Worm (Caenorhabditis elegans) whole organism, L1 larva: ENCODE measurements around the gene sri-27.
A peak's percentile ranks its signal among the peaks of the same experiment; 100 is the strongest.

Experiments used
- C04F5.9 ChIP-seq: sonication (generic microtip); optimal IDR thresholded peaks from 2 replicates; lab custom pipeline; 2016; ENCODE audit warnings: missing genetic modification characterization, missing compliant biosample characterization
- C16A3.4 ChIP-seq: fragments of 150-350 bp; optimal IDR thresholded peaks from 2 replicates; lab custom pipeline; 2014; ENCODE audit warnings: missing biosample characterization, missing genetic modification characterization
- ceh-63 ChIP-seq: fragments of 200-800 bp; sonication (Bioruptor generic); optimal IDR thresholded peaks from 2 replicates; lab custom pipeline; 2018; ENCODE audit warnings: mild to moderate bottlenecking, missing genetic modification characterization, missing compliant biosample characterization
- ceh-8 ChIP-seq: fragments of 200-800 bp; sonication (Bioruptor generic); optimal IDR thresholded peaks from 2 replicates; lab custom pipeline; 2018; ENCODE audit warnings: mild to moderate bottlenecking, missing genetic modification characterization, moderate library complexity, missing compliant biosample characterization
- ceh-82 ChIP-seq, 3 experiments: fragments of 150-350 bp in 1 of 3; sonication (generic microtip) in 2 of 3; optimal IDR thresholded peaks; 2 replicates each; lab custom pipeline; 2014 to 2017; ENCODE audit warnings: missing biosample characterization in 3 of 3, missing genetic modification characterization in 3 of 3
- ceh-88 ChIP-seq: fragments of 200-800 bp; sonication (Bioruptor generic); IDR thresholded peaks from 2 replicates; pipeline ENCODE4 v1.3.6; 2022; ENCODE audit warnings: missing genetic modification characterization, missing compliant biosample characterization
- elt-2 ChIP-seq: sonication (generic microtip); optimal IDR thresholded peaks from 2 replicates; lab custom pipeline; 2016; ENCODE audit warnings: missing genetic modification characterization, mild to moderate bottlenecking, inconsistent platforms, missing compliant biosample characterization, missing genetic modification reagents
- elt-3 ChIP-seq, 6 experiments: fragments of 150-350 bp in 1 of 6; sonication (generic microtip); optimal IDR thresholded peaks; 2 replicates each; lab custom pipeline; 2017 to 2018; ENCODE audit warnings: missing biosample characterization in 6 of 6, missing genetic modification characterization in 6 of 6, inconsistent platforms in 1 of 6
- ets-5 ChIP-seq: fragments of 200-800 bp; sonication (Bioruptor generic); IDR thresholded peaks from 2 replicates; pipeline ENCODE4 v1.3.6; 2022; ENCODE audit warnings: missing genetic modification characterization, missing compliant biosample characterization
- fkh-8 ChIP-seq: sonication (generic microtip); optimal IDR thresholded peaks from 2 replicates; lab custom pipeline; 2016; ENCODE audit warnings: mild to moderate bottlenecking, missing genetic modification characterization, missing compliant biosample characterization
- grh-1 ChIP-seq: fragments of 200-800 bp; sonication (Bioruptor generic); IDR thresholded peaks from 2 replicates; pipeline ENCODE4 v1.3.6; 2022; ENCODE audit warnings: missing genetic modification reagents, missing genetic modification characterization, missing compliant biosample characterization
- hlh-17 ChIP-seq: fragments of 200-800 bp; sonication (Bioruptor generic); optimal IDR thresholded peaks from 2 replicates; lab custom pipeline; 2018; ENCODE audit warnings: missing genetic modification characterization, mild to moderate bottlenecking, missing compliant biosample characterization, moderate library complexity, borderline replicate concordance
- jun-1 ChIP-seq: fragments of 150-350 bp; optimal IDR thresholded peaks from 2 replicates; lab custom pipeline; 2014; ENCODE audit warnings: missing biosample characterization, missing genetic modification reagents, missing genetic modification characterization
- mab-9 ChIP-seq: fragments of 200-800 bp; sonication (Bioruptor generic); IDR thresholded peaks from 2 replicates; pipeline ENCODE4 v1.3.6; 2022; ENCODE audit warnings: missing genetic modification reagents, missing genetic modification characterization, missing compliant biosample characterization
- mef-2 ChIP-seq: fragments of 150-350 bp; optimal IDR thresholded peaks from 2 replicates; lab custom pipeline; 2014; ENCODE audit warnings: missing biosample characterization, missing genetic modification characterization
- nhr-11 ChIP-seq: fragments of 150-350 bp; optimal IDR thresholded peaks from 2 replicates; lab custom pipeline; 2014; ENCODE audit warnings: missing biosample characterization, missing genetic modification characterization
- nhr-237 ChIP-seq: fragments of 150-350 bp; optimal IDR thresholded peaks from 2 replicates; lab custom pipeline; 2014; ENCODE audit warnings: missing biosample characterization, missing genetic modification characterization
- nhr-47 ChIP-seq: sonication (generic microtip); optimal IDR thresholded peaks from 2 replicates; lab custom pipeline; 2016; ENCODE audit warnings: mild to moderate bottlenecking, missing genetic modification characterization, moderate library complexity, missing compliant biosample characterization
- nhr-71 ChIP-seq: sonication (generic microtip); optimal IDR thresholded peaks from 2 replicates; lab custom pipeline; 2016; ENCODE audit warnings: mild to moderate bottlenecking, missing genetic modification characterization, moderate library complexity, missing compliant biosample characterization
- nhr-77 ChIP-seq: fragments of 150-350 bp; optimal IDR thresholded peaks from 2 replicates; lab custom pipeline; 2014; ENCODE audit warnings: missing biosample characterization, missing genetic modification characterization
- pax-3 ChIP-seq: fragments of 200-800 bp; sonication (Bioruptor generic); optimal IDR thresholded peaks from 2 replicates; lab custom pipeline; 2018; ENCODE audit warnings: mild to moderate bottlenecking, missing genetic modification characterization, moderate library complexity, missing compliant biosample characterization
- pqm-1 ChIP-seq: sonication (generic microtip); optimal IDR thresholded peaks from 3 replicates; lab custom pipeline; 2017; ENCODE audit warnings: missing biosample characterization, missing genetic modification characterization
- skn-1 ChIP-seq: fragments of 150-350 bp; optimal IDR thresholded peaks from 2 replicates; lab custom pipeline; 2014; ENCODE audit warnings: missing biosample characterization, missing genetic modification characterization
- sox-4 ChIP-seq: sonication (generic microtip); optimal IDR thresholded peaks from 2 replicates; lab custom pipeline; 2016; ENCODE audit warnings: missing genetic modification characterization, missing compliant biosample characterization
- tlp-1 ChIP-seq: fragments of 150-350 bp; optimal IDR thresholded peaks from 2 replicates; lab custom pipeline; 2014; ENCODE audit warnings: missing biosample characterization, missing genetic modification characterization
- unc-98 ChIP-seq: fragments of 200-800 bp; sonication (Bioruptor generic); IDR thresholded peaks from 2 replicates; pipeline ENCODE4 v1.3.6; 2022; ENCODE audit warnings: missing genetic modification characterization, missing compliant biosample characterization
- vab-15 ChIP-seq: sonication (generic microtip); optimal IDR thresholded peaks from 2 replicates; lab custom pipeline; 2017; ENCODE audit warnings: missing genotype, mild to moderate bottlenecking, missing genetic modification characterization, missing compliant biosample characterization
- zip-4 ChIP-seq: fragments of 200-800 bp; sonication (Bioruptor generic); optimal IDR thresholded peaks from 2 replicates; lab custom pipeline; 2018; ENCODE audit warnings: mild to moderate bottlenecking, missing genetic modification characterization, moderate library complexity, missing compliant biosample characterization

sri-27 gene

DNA sequence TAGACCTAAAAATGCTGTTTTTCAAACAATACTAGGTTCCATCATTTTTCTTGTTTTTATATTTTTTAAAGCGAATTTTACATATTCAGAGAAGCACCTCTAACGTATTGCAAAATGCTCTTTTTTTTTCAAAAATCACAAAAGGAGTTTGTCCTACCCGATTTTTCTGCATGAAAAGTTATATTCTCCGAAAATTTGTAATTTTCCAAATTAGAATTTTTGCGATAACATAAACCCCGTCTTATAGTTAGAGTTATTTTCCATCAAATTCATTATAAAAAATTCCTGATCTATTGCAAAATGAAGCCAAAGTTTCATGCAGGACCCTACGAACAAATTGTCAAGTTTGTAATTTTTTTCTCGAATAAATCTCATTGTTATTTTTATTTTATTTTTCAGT, 17.0 kb upstream of the sri-27 start, which contains the start of gene srw-99:
Gene srw-99 (plus strand): TSS at position 301 of the 400 bp plus-strand sequence.
- TF ChIP-seq pqm-1 (no peak), zip-4 (GFP tag; lab: Kevin White, UChicago) (no peak), elt-2 (tag; lab: Kevin White, UChicago) (no peak), ceh-82 (tag; optimal IDR thresholded peaks at IDR 0.05; lab: Kevin White, UChicago) (no peak), mef-2 (tag; lab: Kevin White, UChicago) (no peak), sox-4 (tag; lab: Kevin White, UChicago) (no peak), C04F5.9 (no peak), ceh-63 (GFP tag; lab: Kevin White, UChicago) (no peak)
- TF ChIP-seq, all 84 proteins: peak for 0

DNA sequence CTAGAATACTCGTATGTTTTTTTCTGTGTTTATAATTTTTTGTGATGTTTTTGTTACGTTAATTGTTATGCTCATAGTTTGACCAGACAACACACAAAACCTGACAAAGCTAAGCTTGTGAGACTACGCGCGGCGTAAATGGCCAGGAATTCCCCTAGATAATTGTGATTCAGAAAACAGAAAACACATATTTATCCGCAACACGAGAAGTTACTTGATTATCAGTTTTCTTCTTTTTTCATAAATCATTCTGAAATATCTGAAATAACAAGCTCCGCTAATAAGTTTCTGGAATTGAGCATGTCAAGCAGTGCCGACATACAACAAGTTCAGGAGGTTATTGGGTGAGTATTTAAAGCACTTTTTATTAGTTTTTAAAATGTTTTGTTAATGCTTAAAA, 14.5 kb upstream of the sri-27 start, which contains the start of gene srw-100:
Gene srw-100 (plus strand): TSS at position 301 of the 400 bp plus-strand sequence.
- TF ChIP-seq hlh-17 (GFP tag; lab: Kevin White, UChicago) = no peak
- no peak for TF ChIP-seq tlp-1 (tag; lab: Kevin White, UChicago)
- TF ChIP-seq vab-15 (tag; lab: Kevin White, UChicago) = no peak
- no peak for TF ChIP-seq nhr-237
- no peak for TF ChIP-seq nhr-77 (tag; lab: Kevin White, UChicago)
- TF ChIP-seq, all 84 proteins: peak for 0

DNA sequence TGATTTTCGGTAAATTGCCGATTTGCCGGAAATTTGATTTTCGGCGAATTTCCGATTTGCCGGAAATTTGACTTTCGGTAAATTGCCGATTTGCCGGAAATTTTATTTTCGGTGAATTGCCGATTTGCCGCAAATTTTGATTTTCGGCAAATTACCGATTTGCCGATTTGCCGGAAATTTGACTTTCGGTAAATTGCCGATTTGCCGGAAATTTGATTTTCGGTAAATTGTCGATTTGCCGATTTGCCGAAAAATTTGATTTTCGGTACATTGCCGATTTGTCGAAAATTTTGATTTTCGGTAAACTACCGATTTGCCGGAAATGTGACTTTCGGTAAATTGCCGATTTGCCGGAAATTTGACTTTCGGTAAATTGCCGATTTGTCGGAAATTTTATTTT, 11.7 kb upstream of the sri-27 start:
- TF ChIP-seq ceh-88 (GFP tag; lab: Robert Waterston, UW) = peak; percentile 20; the same call in 1 of the 2 replicates
- 0 out of 2 replicates have a peak, but pooled peaks have one; percentile 17 for TF ChIP-seq ets-5 (GFP tag; lab: Robert Waterston, UW)
- TF ChIP-seq grh-1 (GFP tag; lab: Robert Waterston, UW) = 0 out of 2 replicates have a peak, but pooled peaks have one; percentile 18
- peak; percentile 44; the same call in 1 of the 2 replicates for TF ChIP-seq unc-98
- TF ChIP-seq mab-9 = peak; percentile 58; the same call in 1 of the 2 replicates

DNA sequence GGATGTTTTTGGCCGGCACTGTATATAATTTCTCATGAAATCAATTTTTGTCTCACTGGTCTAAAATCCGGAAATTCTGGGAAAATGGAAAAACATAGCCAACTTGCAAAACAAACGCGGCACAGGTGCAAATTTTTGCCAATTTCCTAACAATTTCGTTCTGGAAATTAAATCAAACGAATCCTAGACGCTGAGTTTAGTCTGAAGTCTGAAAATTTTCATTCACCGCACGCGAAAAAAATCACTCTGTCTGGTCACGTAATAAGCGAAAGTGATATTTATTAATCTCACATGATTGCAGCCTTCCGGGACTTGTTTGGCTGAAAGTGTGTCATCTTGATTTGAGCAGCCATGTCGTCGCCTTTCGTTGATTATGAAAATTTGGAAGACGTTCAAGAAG, 8.6 kb upstream of the sri-27 start, which contains the start of gene srw-103:
Gene srw-103 (plus strand): TSS at position 301 of the 400 bp plus-strand sequence.
- no peak for TF ChIP-seq skn-1 (tag; lab: Kevin White, UChicago)
- no peak for TF ChIP-seq jun-1 (tag; lab: Kevin White, UChicago)
- TF ChIP-seq fkh-8 (tag; lab: Kevin White, UChicago) = peak; percentile 7
- no peak for TF ChIP-seq C04F5.9
- no peak for TF ChIP-seq elt-3 (tag; optimal IDR thresholded peaks at IDR 0.05; lab: Kevin White, UChicago)
- TF ChIP-seq, all 84 proteins: peak for 1

DNA sequence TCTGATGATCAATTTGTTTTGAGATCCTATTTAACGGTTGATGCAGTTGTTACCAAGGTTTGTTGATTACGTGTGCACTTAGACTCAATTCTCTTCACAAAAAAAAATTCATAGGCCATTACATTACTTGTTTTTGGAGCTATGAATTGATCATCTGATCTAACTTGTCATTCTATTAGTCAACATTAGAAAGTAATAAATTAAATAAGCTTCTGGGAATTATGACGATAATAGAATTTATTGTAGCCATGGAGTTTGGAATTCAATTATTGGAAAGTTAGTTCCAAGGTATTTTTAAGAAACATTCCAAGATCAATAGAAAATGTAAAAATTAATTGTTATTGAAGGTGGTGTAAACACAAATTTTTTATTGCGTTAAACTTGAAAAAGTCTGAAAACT, 7.2 kb upstream of the sri-27 start:
- TF ChIP-seq nhr-71 (tag; lab: Kevin White, UChicago) (peak; percentile 52), pax-3 (tag; lab: Kevin White, UChicago) (no peak), nhr-11 (tag; lab: Kevin White, UChicago) (peak; percentile 13), ceh-8 (GFP tag; lab: Kevin White, UChicago) (peak; percentile 68), fkh-8 (tag; lab: Kevin White, UChicago) (peak; percentile 60)
- TF ChIP-seq, all 84 proteins: peak for 4

DNA sequence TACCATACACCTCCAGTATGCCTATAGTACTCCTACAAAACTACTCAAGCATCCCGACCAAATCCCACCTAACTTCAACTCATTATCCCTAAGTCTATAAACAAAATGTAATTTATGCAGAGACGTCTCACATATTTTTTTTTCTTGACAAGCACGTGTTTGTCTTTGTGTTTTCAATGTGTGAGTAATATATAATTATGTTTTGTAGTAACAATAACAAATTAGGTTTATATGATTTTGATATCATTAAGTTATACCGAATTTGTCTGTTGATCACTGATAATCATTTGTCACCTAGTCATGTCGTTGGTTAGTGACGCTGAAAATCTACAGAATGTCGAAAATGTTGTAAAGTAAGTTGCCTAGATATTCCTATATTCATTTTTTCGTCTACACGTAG, 5.5 kb upstream of the sri-27 start, which contains the start of gene srw-102:
Gene srw-102 (plus strand): TSS at position 301 of the 400 bp plus-strand sequence.
- TF ChIP-seq nhr-47 (tag; lab: Kevin White, UChicago) (peak; percentile 21), C16A3.4 (tag; lab: Kevin White, UChicago) (no peak), ceh-8 (GFP tag; lab: Kevin White, UChicago) (peak; percentile 81)

DNA sequence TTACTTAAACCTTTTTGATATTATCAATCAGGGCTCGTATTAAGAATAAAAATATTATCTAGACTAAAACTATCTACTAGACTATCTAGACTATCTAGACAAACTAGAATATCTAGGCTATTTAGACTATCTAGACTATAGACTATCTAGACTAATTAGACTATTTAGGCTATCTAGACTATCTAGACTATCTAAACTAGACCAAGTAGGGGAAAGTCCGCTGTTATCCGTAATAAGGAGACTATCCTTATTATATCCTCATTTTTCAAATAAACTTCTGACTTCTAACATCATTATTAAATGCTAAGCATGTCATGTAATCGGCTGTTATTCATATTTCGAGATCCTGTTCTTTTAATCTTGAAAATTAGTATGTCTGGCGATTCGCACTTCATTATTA, 3.5 kb upstream of the sri-27 start, which contains the start of gene srw-101:
Gene srw-101 (plus strand): TSS at position 301 of the 400 bp plus-strand sequence.
- TF ChIP-seq zip-4 (GFP tag; lab: Kevin White, UChicago) = no peak
- TF ChIP-seq, all 84 proteins: peak for 0
